Fruit fly (Drosophila melanogaster): ENCODE results near the gene Ipk2.

The Ipk2 gene

dm6 chr2L:530245-530644 lies 43.8 kb downstream of the Ipk2 start (continued):
- no peak for TF ChIP-seq cwo (GFP tag; optimal IDR thresholded peaks at IDR 0.05)
- peak; percentile 17 for TF ChIP-seq org-1 (GFP tag; optimal IDR thresholded peaks at IDR 0.05)
- TF ChIP-seq Poxn (GFP tag; IDR thresholded peaks at IDR 0.05), result no peak
- TF ChIP-seq Hr78 (GFP tag; optimal IDR thresholded peaks at IDR 0.05), result no peak
- no peak for TF ChIP-seq bcd (GFP tag; optimal IDR thresholded peaks at IDR 0.05)
- TF ChIP-seq CoRest (tag; optimal IDR thresholded peaks at IDR 0.05), result peak; percentile 10
- TF ChIP-seq C15 (GFP tag; IDR thresholded peaks at IDR 0.05), result no peak
- TF ChIP-seq CG10321 (GFP tag; IDR thresholded peaks at IDR 0.05), result no peak
- TF ChIP-seq Elba2 (GFP tag; optimal IDR thresholded peaks at IDR 0.05), result no peak
- no peak for TF ChIP-seq NfI (GFP tag; optimal IDR thresholded peaks at IDR 0.05)
- no peak for TF ChIP-seq CG14050 (GFP tag; IDR thresholded peaks at IDR 0.05)
- no peak for TF ChIP-seq CG9797 (GFP tag; optimal IDR thresholded peaks at IDR 0.05)
- no peak for TF ChIP-seq mirr (GFP tag; optimal IDR thresholded peaks at IDR 0.05)
- TF ChIP-seq CG2889 (GFP tag; IDR thresholded peaks at IDR 0.05), result 0 out of 3 replicates have a peak, but pooled peaks have one; percentile 28
- no peak for TF ChIP-seq gsb-n (tag; optimal IDR thresholded peaks at IDR 0.05)
- TF ChIP-seq chinmo (GFP tag; IDR thresholded peaks at IDR 0.05; ENCODE audit: partially characterized antibody), result no peak
- no peak for TF ChIP-seq CG42726 (GFP tag; IDR thresholded peaks at IDR 0.05; ENCODE audit: partially characterized antibody)
- TF ChIP-seq CG18476 (GFP tag; optimal IDR thresholded peaks at IDR 0.05), result no peak
- no peak for TF ChIP-seq Bdp1 (GFP tag; optimal IDR thresholded peaks at IDR 0.05)
- no peak for TF ChIP-seq pzg (GFP tag; optimal IDR thresholded peaks at IDR 0.05)
- TF ChIP-seq CHES-1-like (GFP tag; optimal IDR thresholded peaks at IDR 0.05), result no peak
- no peak for TF ChIP-seq CG6254 (GFP tag; optimal IDR thresholded peaks at IDR 0.05)
- TF ChIP-seq hth (optimal IDR thresholded peaks at IDR 0.05), result no peak
- TF ChIP-seq salm (tag; optimal IDR thresholded peaks at IDR 0.05), result no peak
- TF ChIP-seq unpg (GFP tag; optimal IDR thresholded peaks at IDR 0.05), result peak; percentile 17
- no peak for TF ChIP-seq CG17912 (GFP tag; optimal IDR thresholded peaks at IDR 0.05)
- no peak for TF ChIP-seq CG7372 (GFP tag; IDR thresholded peaks at IDR 0.05)
- no peak for TF ChIP-seq peb (GFP tag; IDR thresholded peaks at IDR 0.05)
- TF ChIP-seq BtbVII (GFP tag; optimal IDR thresholded peaks at IDR 0.05), result no peak
- TF ChIP-seq Sin3A (optimal IDR thresholded peaks at IDR 0.05), result no peak
- no peak for TF ChIP-seq tio (GFP tag; optimal IDR thresholded peaks at IDR 0.05)
- no peak for TF ChIP-seq tap (tag; optimal IDR thresholded peaks at IDR 0.05)
- TF ChIP-seq Gsc (GFP tag; IDR thresholded peaks at IDR 0.05), result no peak
- TF ChIP-seq Trl (optimal IDR thresholded peaks at IDR 0.05), result no peak
- peak; percentile 28 for TF ChIP-seq Trl (GFP tag; optimal IDR thresholded peaks at IDR 0.05)
- no peak for TF ChIP-seq TFAM (GFP tag; optimal IDR thresholded peaks at IDR 0.05)
- TF ChIP-seq CG17359 (tag; optimal IDR thresholded peaks at IDR 0.05), result no peak
- TF ChIP-seq Atf-2 (GFP tag; optimal IDR thresholded peaks at IDR 0.05), result no peak
- no peak for TF ChIP-seq CG10274 (GFP tag; optimal IDR thresholded peaks at IDR 0.05)
- no peak for TF ChIP-seq ab (GFP tag; optimal IDR thresholded peaks at IDR 0.05)
- TF ChIP-seq grn (GFP tag; optimal IDR thresholded peaks at IDR 0.05), result no peak
- no peak for TF ChIP-seq tx (GFP tag; optimal IDR thresholded peaks at IDR 0.05)
- TF ChIP-seq Atf3 (GFP tag; optimal IDR thresholded peaks at IDR 0.05), result no peak
- no peak for TF ChIP-seq CG8388 (GFP tag; optimal IDR thresholded peaks at IDR 0.05)
- no peak for TF ChIP-seq CG11456 (GFP tag; IDR thresholded peaks at IDR 0.05)
- no peak for TF ChIP-seq CG2116 (GFP tag; optimal IDR thresholded peaks at IDR 0.05)
- no peak for TF ChIP-seq CrebB (tag; optimal IDR thresholded peaks at IDR 0.05)
- no peak; the same call in 1 of the 2 replicates for TF ChIP-seq CG6272 (GFP tag; IDR thresholded peaks at IDR 0.05)
- no peak for TF ChIP-seq CG2199 (GFP tag; IDR thresholded peaks at IDR 0.05)
- no peak for TF ChIP-seq CG8290 (GFP tag; optimal IDR thresholded peaks at IDR 0.05)
- TF ChIP-seq CG8290 (tag; optimal IDR thresholded peaks at IDR 0.05), result no peak

All from whole organism, embryonic.